Fruit fly (Drosophila melanogaster): ENCODE data around the gene CG9286.

dm6 chr3R:13803892-13804710 is 23.3 kb downstream of the CG9286 start:
- TF ChIP-seq Myc (optimal IDR thresholded peaks at IDR 0.05) (no peak), ttk (optimal IDR thresholded peaks at IDR 0.05) (no peak), psq (optimal IDR thresholded peaks at IDR 0.05) (no peak)
